Worm (Caenorhabditis elegans) whole organism, early embryonic: ENCODE results near the gene C29E4.14.

Experiments used
- F13C5.2 ChIP-seq: sonication (generic microtip); optimal IDR thresholded peaks from 2 replicates; lab custom pipeline; 2017; ENCODE audit warnings: mild to moderate bottlenecking, missing genetic modification characterization, inconsistent platforms, missing compliant biosample characterization
- aly-1 ChIP-seq: sonication (generic microtip); optimal IDR thresholded peaks from 2 replicates; lab custom pipeline; 2016; ENCODE audit warnings: missing genetic modification characterization, missing compliant biosample characterization
- hmbx-1 ChIP-seq: sonication (generic microtip); optimal IDR thresholded peaks from 2 replicates; lab custom pipeline; 2016; ENCODE audit warnings: mild to moderate bottlenecking, missing genetic modification characterization, missing compliant biosample characterization
- tbx-37 ChIP-seq: fragments of 200-800 bp; sonication (Bioruptor generic); conservative IDR thresholded peaks from 2 replicates; pipeline ENCODE4 v1.3.6; 2022; ENCODE audit warnings: missing genetic modification reagents, missing genetic modification characterization, missing compliant biosample characterization

DNA sequence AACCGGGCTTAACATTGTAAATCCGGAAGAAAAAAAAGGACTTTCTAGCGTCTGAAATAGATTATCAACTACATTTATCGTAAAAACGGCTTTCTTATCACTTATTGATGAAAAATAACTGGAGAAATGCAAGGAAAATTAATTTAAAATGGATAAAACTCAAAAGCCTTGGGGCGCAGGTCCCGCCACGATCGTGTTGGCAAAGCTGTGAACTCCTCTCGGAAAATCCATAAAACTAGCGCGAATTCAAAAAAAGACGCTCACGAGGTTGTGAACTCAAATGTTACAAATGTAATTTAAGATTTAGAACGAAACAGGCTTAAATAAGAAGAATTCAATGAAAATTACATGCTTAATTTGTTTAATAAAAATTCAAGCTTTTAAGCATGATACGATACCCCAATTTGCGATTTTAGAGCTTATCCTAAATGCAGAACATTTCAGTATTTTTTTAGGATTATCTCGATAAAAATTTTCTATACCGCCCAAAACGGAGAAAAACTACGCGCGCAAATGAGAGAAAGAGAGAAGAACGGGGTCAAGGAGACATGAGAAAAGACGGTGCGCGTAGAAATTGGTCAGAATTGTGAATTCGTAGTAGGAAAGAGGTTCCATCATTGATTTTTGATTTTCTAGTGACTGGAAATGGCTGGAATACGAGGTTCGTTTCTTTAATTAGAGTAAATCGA is 32.3 kb downstream of the C29E4.14 start, which contains the start of gene C29E4.15:
- TF ChIP-seq F13C5.2 (tag; lab: Kevin White, UChicago) (no peak), hmbx-1 (tag; lab: Kevin White, UChicago) (no peak), tbx-37 (GFP tag; lab: Robert Waterston, UW) (no peak), aly-1 (tag; lab: Kevin White, UChicago) (no peak)
